Worm (Caenorhabditis elegans): ENCODE results near the gene ver-1.
A peak's percentile ranks its signal among the peaks of the same experiment; 100 is the strongest.

The ver-1 gene

ce11 chrIII:211387-211786 lies 54.8 kb downstream of the ver-1 start:
- TF ChIP-seq cnd-1 (tag; optimal IDR thresholded peaks at IDR 0.05) (no peak), elt-1 (tag; optimal IDR thresholded peaks at IDR 0.05; ENCODE audit: borderline replicate concordance, insufficient read depth) (no peak), ces-1 (GFP tag; optimal IDR thresholded peaks at IDR 0.05) (peak; percentile 77), mls-2 (tag; optimal IDR thresholded peaks at IDR 0.05) (no peak), ztf-11 (tag; optimal IDR thresholded peaks at IDR 0.05) (no peak), nhr-76 (tag; optimal IDR thresholded peaks at IDR 0.05) (no peak), nhr-2 (tag; optimal IDR thresholded peaks at IDR 0.05) (no peak)
